Worm (Caenorhabditis elegans): ENCODE results near the gene ztf-31.

DNA sequence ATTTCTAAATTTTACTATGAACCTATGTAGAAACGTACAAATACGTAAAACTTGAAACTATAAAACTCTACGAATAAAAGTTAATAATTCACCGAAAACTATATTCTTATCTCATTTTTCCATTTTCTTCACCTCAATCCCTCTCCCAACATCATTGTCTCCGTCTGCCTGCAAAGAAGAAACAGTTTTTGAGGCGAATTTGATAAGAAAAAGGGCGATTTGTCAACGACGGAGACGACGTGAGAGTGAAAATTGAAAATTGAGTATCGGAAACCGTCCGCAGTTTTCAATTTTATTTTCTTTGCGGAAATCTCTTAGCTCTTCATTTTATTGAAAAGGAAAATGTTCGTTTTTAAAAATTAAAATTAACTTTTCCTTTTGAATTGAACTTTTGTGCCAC, 29.1 kb upstream of the ztf-31 start:
- no peak for TF ChIP-seq hlh-12 (tag; optimal IDR thresholded peaks at IDR 0.05)
- TF ChIP-seq unc-62 (GFP tag; optimal IDR thresholded peaks at IDR 0.05) = no peak
- TF ChIP-seq egl-18 (GFP tag; IDR thresholded peaks at IDR 0.05) = no peak
- TF ChIP-seq nfya-1 (tag; optimal IDR thresholded peaks at IDR 0.05; ENCODE audit: borderline replicate concordance, insufficient read depth) = no peak
- TF ChIP-seq ama-1 (optimal IDR thresholded peaks at IDR 0.05) = no peak
- no peak for TF ChIP-seq ama-1 (GFP tag; optimal IDR thresholded peaks at IDR 0.05)
- TF ChIP-seq F52B5.7 (tag; optimal IDR thresholded peaks at IDR 0.05) = no peak
- no peak for TF ChIP-seq dox-1 (GFP tag; IDR thresholded peaks at IDR 0.05)
- TF ChIP-seq tbp1 (GFP tag; optimal IDR thresholded peaks at IDR 0.05) = no peak
- TF ChIP-seq pha-4 (tag; optimal IDR thresholded peaks at IDR 0.05) = no peak
- TF ChIP-seq snpc-4 (GFP tag; optimal IDR thresholded peaks at IDR 0.05) = no peak
- TF ChIP-seq snpc-4 (tag; optimal IDR thresholded peaks at IDR 0.05) = no peak
- TF ChIP-seq T07F8.4 (tag; optimal IDR thresholded peaks at IDR 0.05) = no peak
- no peak for TF ChIP-seq F49E8.2 (tag; optimal IDR thresholded peaks at IDR 0.05; ENCODE audit: insufficient read depth)

All from whole organism, young adult.